Worm (Caenorhabditis elegans) whole organism, mixed stage, embryonic: ENCODE results near the gene math-40.
"Not testable (repeated sequence)": the region's sequence is repeated elsewhere in the genome, so short reads cannot be mapped to it uniquely, and the experiment has no call there.

ENCODE experiments used
- elt-1 ChIP-seq: sonication (generic microtip); optimal IDR thresholded peaks from 2 replicates; lab custom pipeline; 2017; ENCODE audit warnings: missing genetic modification characterization, mild to moderate bottlenecking, missing compliant biosample characterization, antibody characterized with exemption, moderate library complexity, borderline replicate concordance; ENCODE audit not compliant: insufficient read depth
- nhr-2 ChIP-seq: fragments of 150-350 bp; optimal IDR thresholded peaks from 2 replicates; lab custom pipeline; 2014; ENCODE audit warnings: missing biosample characterization, missing genetic modification characterization
- ztf-11 ChIP-seq: fragments of 150-350 bp; optimal IDR thresholded peaks from 2 replicates; lab custom pipeline; 2014; ENCODE audit warnings: missing biosample characterization, missing genetic modification characterization

ce11 chrII:1854094-1854493 is 23.7 kb downstream of the math-40 start, which contains the start of gene fbxb-95:
- not testable (repeated sequence) for TF ChIP-seq elt-1, nhr-2, ztf-11
